Fruit fly (Drosophila melanogaster): Measurements from ENCODE around the gene ghi.

ghi gene

DNA sequence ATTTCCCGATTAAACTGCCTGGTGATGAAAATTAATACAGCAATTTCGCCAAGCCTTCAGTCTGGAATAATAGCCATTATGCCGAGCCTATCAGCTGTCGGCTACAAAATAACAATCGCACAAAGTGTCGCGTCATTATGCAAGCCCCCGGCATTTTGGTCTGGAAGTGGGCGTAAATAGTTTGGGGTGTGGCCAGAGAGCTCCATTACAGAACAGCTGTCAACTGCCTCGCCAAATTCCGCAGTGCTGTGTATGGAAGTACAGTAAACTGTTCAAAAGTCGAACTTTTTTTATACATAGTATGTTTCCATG, 30.9 kb upstream of the ghi start:
- no peak for TF ChIP-seq br (GFP tag; optimal IDR thresholded peaks at IDR 0.05)

DNA sequence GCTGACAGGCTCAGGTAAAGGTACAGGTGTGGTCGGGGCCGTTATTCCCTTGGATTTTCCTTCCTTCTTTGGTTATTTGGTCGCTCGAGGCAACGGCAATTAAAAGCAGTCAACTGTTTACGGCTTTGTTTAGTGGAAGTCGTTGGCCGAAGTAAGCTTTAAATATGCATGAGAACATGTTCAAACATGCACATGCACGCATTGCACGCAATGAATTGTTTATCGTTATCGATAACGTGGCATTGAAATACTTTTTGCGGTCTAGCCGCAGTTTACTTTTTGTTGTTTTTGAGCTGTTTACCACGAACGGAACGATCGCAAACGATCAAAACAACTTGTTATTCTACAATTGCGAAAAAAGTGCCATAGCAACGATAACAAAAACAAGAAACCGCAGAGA, 30.1 kb upstream of the ghi start:
- TF ChIP-seq fru (GFP tag; optimal IDR thresholded peaks at IDR 0.05): no peak
- no peak for TF ChIP-seq CrebA (GFP tag; optimal IDR thresholded peaks at IDR 0.05; ENCODE audit: borderline replicate concordance)
- no peak for TF ChIP-seq CG9705 (GFP tag; optimal IDR thresholded peaks at IDR 0.05)
- no peak for TF ChIP-seq woc (GFP tag; optimal IDR thresholded peaks at IDR 0.05)
- TF ChIP-seq br (GFP tag; optimal IDR thresholded peaks at IDR 0.05): no peak
- TF ChIP-seq tai (GFP tag; optimal IDR thresholded peaks at IDR 0.05): no peak
- no peak for TF ChIP-seq foxo (GFP tag; optimal IDR thresholded peaks at IDR 0.05)
- no peak for TF ChIP-seq usp (GFP tag; optimal IDR thresholded peaks at IDR 0.05)
- no peak for TF ChIP-seq rgr (GFP tag; optimal IDR thresholded peaks at IDR 0.05)
- no peak for TF ChIP-seq Hr78 (GFP tag; optimal IDR thresholded peaks at IDR 0.05)
- no peak for TF ChIP-seq psq (GFP tag; optimal IDR thresholded peaks at IDR 0.05)
- no peak for TF ChIP-seq dmrt93B (GFP tag; optimal IDR thresholded peaks at IDR 0.05)
- TF ChIP-seq GATAd (GFP tag; optimal IDR thresholded peaks at IDR 0.05): no peak
- TF ChIP-seq HLH106 (tag; optimal IDR thresholded peaks at IDR 0.05): no peak

DNA sequence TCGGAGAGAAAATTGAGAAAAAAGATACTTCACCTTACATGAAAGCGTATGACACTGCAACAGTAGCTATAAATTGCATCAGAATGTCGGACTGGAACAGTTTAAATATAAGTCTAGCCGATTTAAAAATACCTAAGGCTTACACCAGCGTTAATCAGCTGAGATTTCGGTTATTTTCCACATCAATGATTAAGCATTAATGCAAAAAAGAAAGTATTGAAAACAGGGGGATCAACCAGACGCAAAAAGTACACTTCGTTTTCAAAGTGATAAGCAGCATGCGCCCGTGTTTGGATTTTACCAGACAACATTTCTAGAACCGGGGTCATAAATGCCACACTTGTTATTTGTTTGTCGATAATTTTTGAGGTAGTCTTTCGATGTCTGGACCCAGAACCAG, 29.5 kb upstream of the ghi start:
- TF ChIP-seq jim (GFP tag; optimal IDR thresholded peaks at IDR 0.05): no peak
- TF ChIP-seq br (GFP tag; optimal IDR thresholded peaks at IDR 0.05): no peak
- no peak for TF ChIP-seq Mio (GFP tag; optimal IDR thresholded peaks at IDR 0.05)
- TF ChIP-seq N (GFP tag; optimal IDR thresholded peaks at IDR 0.05): no peak
- TF ChIP-seq Rel (GFP tag; optimal IDR thresholded peaks at IDR 0.05): no peak
- TF ChIP-seq Rel (tag; optimal IDR thresholded peaks at IDR 0.05): peak; percentile 90
- no peak for TF ChIP-seq Myc (optimal IDR thresholded peaks at IDR 0.05)
- no peak for TF ChIP-seq rgr (GFP tag; optimal IDR thresholded peaks at IDR 0.05)

DNA sequence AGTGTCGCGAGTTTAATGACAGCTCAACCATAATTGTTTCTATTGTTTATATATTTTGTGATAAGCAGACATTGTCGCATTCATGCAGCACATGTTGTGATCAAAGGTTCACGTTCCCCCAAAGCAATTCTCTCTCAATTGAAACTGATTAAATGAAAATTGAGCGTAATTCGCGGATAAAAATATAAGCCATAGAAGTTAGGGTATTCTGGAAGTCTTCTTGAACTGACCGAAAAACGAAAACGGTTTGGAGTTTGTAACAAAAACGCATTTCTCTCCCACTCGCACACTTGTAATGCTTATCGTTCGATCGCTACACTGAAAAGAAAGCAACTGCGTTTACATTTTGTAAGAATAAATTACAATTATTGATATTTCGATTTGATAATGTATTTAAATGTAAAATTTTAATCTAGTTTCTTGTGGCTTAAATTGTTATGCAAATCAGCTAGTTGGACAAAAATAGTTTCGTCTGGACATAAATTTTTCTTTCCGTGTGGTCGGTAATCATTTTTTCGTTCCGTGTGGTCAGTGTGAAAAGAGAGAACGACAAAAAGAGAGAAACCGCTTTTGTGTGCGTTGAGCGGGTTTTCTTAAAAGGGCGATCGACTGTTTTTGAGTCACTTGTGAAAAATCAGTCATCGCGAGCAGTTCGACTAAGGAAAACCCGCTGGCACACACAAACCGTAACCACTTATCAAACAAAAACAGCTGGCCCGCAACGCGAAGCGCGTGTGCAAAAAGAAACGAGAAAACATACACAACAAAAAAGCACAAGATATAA, 28.8 kb upstream of the ghi start, which contains the start of gene aay:
TSS of gene aay (plus strand) at position 618 of the 784 bp plus-strand sequence.
- TF ChIP-seq sv (GFP tag; optimal IDR thresholded peaks at IDR 0.05): peak; percentile 98
- TF ChIP-seq rgr (GFP tag; optimal IDR thresholded peaks at IDR 0.05): peak; percentile 99
- no peak for TF ChIP-seq N (GFP tag; optimal IDR thresholded peaks at IDR 0.05)
- TF ChIP-seq HLH106 (tag; optimal IDR thresholded peaks at IDR 0.05): peak; percentile 98
- TF ChIP-seq tai (GFP tag; optimal IDR thresholded peaks at IDR 0.05): peak; percentile 92
- no peak for TF ChIP-seq usp (GFP tag; optimal IDR thresholded peaks at IDR 0.05)
- TF ChIP-seq GATAd (GFP tag; optimal IDR thresholded peaks at IDR 0.05): peak; percentile 90
- TF ChIP-seq dsf (GFP tag; optimal IDR thresholded peaks at IDR 0.05; ENCODE audit: borderline replicate concordance): peak; percentile 93
- peak; percentile 96 for TF ChIP-seq Rel (GFP tag; optimal IDR thresholded peaks at IDR 0.05)
- peak; percentile 82 for TF ChIP-seq Rel (tag; optimal IDR thresholded peaks at IDR 0.05)
- peak; percentile 97 for TF ChIP-seq Jra (GFP tag; optimal IDR thresholded peaks at IDR 0.05)
- TF ChIP-seq h (GFP tag; optimal IDR thresholded peaks at IDR 0.05): peak; percentile 99
- no peak for TF ChIP-seq Hr83 (GFP tag; optimal IDR thresholded peaks at IDR 0.05; ENCODE audit: poor library complexity, severe bottlenecking)
- peak; percentile 98 for TF ChIP-seq Sp1 (GFP tag; optimal IDR thresholded peaks at IDR 0.05)
- TF ChIP-seq CG9705 (GFP tag; optimal IDR thresholded peaks at IDR 0.05): peak; percentile 95
- TF ChIP-seq woc (GFP tag; optimal IDR thresholded peaks at IDR 0.05): peak; percentile 95
- no peak for TF ChIP-seq pan (optimal IDR thresholded peaks at IDR 0.05)
- no peak for TF ChIP-seq jim (GFP tag; optimal IDR thresholded peaks at IDR 0.05)
- TF ChIP-seq Hnf4 (GFP tag; optimal IDR thresholded peaks at IDR 0.05): peak; percentile 96
- TF ChIP-seq dl (GFP tag; optimal IDR thresholded peaks at IDR 0.05; ENCODE audit: insufficient read depth in 1 of 2, partially characterized antibody in 2 of 2): no peak
- peak; percentile 99 for TF ChIP-seq fru (GFP tag; optimal IDR thresholded peaks at IDR 0.05)
- TF ChIP-seq psq (GFP tag; optimal IDR thresholded peaks at IDR 0.05): peak; percentile 97
- TF ChIP-seq Vsx2 (GFP tag; optimal IDR thresholded peaks at IDR 0.05; ENCODE audit: partially characterized antibody): no peak
- TF ChIP-seq ey (GFP tag; optimal IDR thresholded peaks at IDR 0.05): peak; percentile 98
- TF ChIP-seq lola (GFP tag; optimal IDR thresholded peaks at IDR 0.05): no peak
- no peak for TF ChIP-seq Dif (GFP tag; optimal IDR thresholded peaks at IDR 0.05; ENCODE audit: partially characterized antibody)
- TF ChIP-seq brk (GFP tag; optimal IDR thresholded peaks at IDR 0.05): peak; percentile 95
- TF ChIP-seq OdsH (GFP tag; optimal IDR thresholded peaks at IDR 0.05): peak; percentile 98
- peak; percentile 94 to 99 for TF ChIP-seq foxo (GFP tag; optimal IDR thresholded peaks at IDR 0.05)
- peak; percentile 94 for TF ChIP-seq Dfd (GFP tag; optimal IDR thresholded peaks at IDR 0.05)
- TF ChIP-seq sage (GFP tag; optimal IDR thresholded peaks at IDR 0.05): peak; percentile 97
- no peak for TF ChIP-seq Hr78 (GFP tag; optimal IDR thresholded peaks at IDR 0.05)
- TF ChIP-seq br (GFP tag; optimal IDR thresholded peaks at IDR 0.05): peak; percentile 99
- no peak for TF ChIP-seq Myc (optimal IDR thresholded peaks at IDR 0.05)
- TF ChIP-seq dmrt93B (GFP tag; optimal IDR thresholded peaks at IDR 0.05): peak; percentile 95
- TF ChIP-seq Abd-B (GFP tag; optimal IDR thresholded peaks at IDR 0.05): no peak
- no peak for TF ChIP-seq CrebA (GFP tag; optimal IDR thresholded peaks at IDR 0.05; ENCODE audit: borderline replicate concordance)
- peak; percentile 76 for TF ChIP-seq Mio (GFP tag; optimal IDR thresholded peaks at IDR 0.05)
- peak; percentile 98 for TF ChIP-seq CG32264 (GFP tag; optimal IDR thresholded peaks at IDR 0.05)

Data from whole organism, wandering third instar larva.